Worm (Caenorhabditis elegans): ENCODE results near the gene pho-14.

- no peak for TF ChIP-seq sdc-2 (tag; optimal IDR thresholded peaks at IDR 0.05)
- TF ChIP-seq pat-9 (tag; optimal IDR thresholded peaks at IDR 0.05) = no peak
These were observed 50.8 kb downstream of the pho-14 start, which contains the start of gene fbxb-40 for ce11 chrII:1049849-1050248.
